Worm (Caenorhabditis elegans) whole organism, dauer: ENCODE results near the gene srw-53.
"Not testable (repeated sequence)": the region's sequence is repeated elsewhere in the genome, so short reads cannot be mapped to it uniquely, and the experiment has no call there.

Experiments
- unc-62 ChIP-seq: sonication (generic microtip); optimal IDR thresholded peaks from 2 replicates; lab custom pipeline; 2017; ENCODE audit warnings: missing biosample characterization, missing genetic modification reagents, missing genetic modification characterization

The srw-53 gene

DNA sequence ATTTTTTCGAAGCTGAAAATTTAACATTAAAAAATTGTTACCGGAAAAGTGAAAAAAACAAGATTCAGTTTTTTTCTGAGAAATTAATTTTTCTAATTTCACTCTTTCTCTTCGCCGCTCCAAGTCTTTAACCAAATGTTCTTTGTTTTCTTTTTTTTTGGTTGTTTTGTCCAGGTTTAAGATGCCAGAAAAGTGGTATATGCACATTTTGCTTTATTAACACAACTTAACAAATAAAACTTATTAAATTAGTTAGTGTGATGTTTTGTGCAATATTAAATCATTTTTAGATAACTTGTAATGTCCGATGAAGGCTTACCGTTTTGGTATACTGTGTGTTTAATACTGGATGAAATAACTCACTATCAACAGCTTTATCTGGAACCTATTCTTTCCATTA lies at the start of gene srw-53:
srw-53 (plus strand) TSS at position 301 of the 400 bp plus-strand sequence.
- TF ChIP-seq unc-62 (GFP tag; lab: Kevin White, UChicago) = no peak

DNA sequence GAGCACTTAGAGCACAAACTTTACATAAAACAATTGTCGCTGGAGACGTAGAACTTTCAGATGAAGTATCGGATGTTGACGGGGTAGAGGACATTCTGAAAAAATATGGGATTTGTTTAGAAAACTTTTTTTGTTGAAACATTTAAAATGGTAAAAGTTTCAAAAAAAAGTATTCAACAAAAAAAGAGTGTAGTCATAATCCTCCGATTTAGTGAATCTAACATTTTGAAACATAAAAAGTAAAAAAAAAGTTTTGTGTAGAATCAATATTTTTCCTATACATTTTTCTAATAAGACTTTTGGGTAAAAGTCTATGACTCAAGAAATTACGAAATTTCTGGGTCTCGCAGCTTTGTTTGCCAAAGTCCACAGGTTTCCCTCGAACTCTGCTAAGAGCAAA lies 46.6 kb upstream of the srw-53 start, which contains the start of gene nhr-213:
nhr-213 (minus strand) TSS at position 101 of the 400 bp plus-strand sequence.
- TF ChIP-seq unc-62 (GFP tag; lab: Kevin White, UChicago) = no peak

ce11 chrV:15897696-15898095 lies 45.5 kb upstream of the srw-53 start, which contains the start of gene str-60:
str-60 (plus strand) TSS chrV:15897996.
- TF ChIP-seq unc-62 (GFP tag; lab: Kevin White, UChicago) = no peak

- TF ChIP-seq unc-62 (GFP tag; lab: Kevin White, UChicago) = no peak
Measured at ce11 chrV:15899696-15900095, 43.5 kb upstream of the srw-53 start, which contains the start of gene T06C12.14. T06C12.14 (plus strand) TSS chrV:15899996.

- no peak for TF ChIP-seq unc-62 (GFP tag; lab: Kevin White, UChicago)
Measured at ce11 chrV:15900564-15900963, 42.7 kb upstream of the srw-53 start.

DNA sequence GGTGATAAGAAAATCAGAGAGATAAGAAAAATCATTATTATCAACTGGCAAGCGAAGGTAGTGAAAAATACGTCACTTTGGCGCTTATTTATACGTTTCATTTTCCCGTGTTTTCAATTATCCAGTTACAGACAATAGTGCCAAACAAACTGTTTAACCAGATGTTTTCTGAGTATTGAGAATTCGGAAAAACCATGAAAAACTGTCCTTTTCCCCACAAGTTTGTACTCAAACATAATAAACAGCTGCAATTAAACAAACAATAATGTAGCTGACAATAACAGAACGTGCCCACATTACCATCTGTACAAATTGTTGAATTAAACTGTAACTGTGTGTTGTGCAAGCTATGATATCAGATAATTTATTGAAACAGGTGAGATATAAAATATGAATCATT lies 37.7 kb upstream of the srw-53 start, which contains the start of the genes F35E8.1 and F35E8.2:
F35E8.1 (minus strand) TSS at position 101 of the 400 bp plus-strand sequence.
F35E8.2 (plus strand) TSS at position 132 of the 400 bp plus-strand sequence.
- TF ChIP-seq unc-62 (GFP tag; lab: Kevin White, UChicago) = not testable (repeated sequence)

- TF ChIP-seq unc-62 (GFP tag; lab: Kevin White, UChicago) = no peak
Measured at ce11 chrV:15911848-15912247, 31.4 kb upstream of the srw-53 start, which contains the start of gene F35E8.6. F35E8.6 (plus strand) TSS chrV:15912148.

- TF ChIP-seq unc-62 (GFP tag; lab: Kevin White, UChicago) = no peak
Measured at ce11 chrV:15912677-15913076, 30.5 kb upstream of the srw-53 start.

- no peak for TF ChIP-seq unc-62 (GFP tag; lab: Kevin White, UChicago)
Measured at ce11 chrV:15913714-15914113, 29.5 kb upstream of the srw-53 start, which contains the start of gene F35E8.7. F35E8.7 (plus strand) TSS chrV:15914014.

- no peak for TF ChIP-seq unc-62 (GFP tag; lab: Kevin White, UChicago)
Measured at ce11 chrV:15914774-15915173, 28.5 kb upstream of the srw-53 start.

- no peak for TF ChIP-seq unc-62 (GFP tag; lab: Kevin White, UChicago)
Measured at ce11 chrV:15915307-15915706, 27.9 kb upstream of the srw-53 start.

DNA sequence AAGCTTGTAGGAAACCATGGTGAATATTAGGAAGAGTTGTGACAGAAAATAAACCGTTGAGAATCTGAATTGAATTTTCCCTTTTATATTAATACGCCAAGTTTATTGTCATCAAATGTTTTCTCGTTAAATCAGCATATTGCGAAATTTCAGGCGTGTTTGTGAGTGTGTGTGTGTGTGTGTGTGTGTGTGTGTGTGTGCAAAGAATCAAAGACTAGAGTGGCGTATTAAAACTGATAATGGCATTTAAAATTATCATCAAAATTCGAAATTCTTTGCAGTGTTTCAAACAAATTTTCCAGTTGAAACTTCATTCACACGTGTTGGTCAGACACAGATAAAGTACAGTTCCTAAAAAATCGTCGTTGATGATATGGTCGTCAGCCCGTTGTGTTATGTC lies 27.3 kb upstream of the srw-53 start, which contains the start of gene gst-38:
gst-38 (minus strand) TSS at position 152 of the 400 bp plus-strand sequence.
- no peak for TF ChIP-seq unc-62 (GFP tag; lab: Kevin White, UChicago)

- TF ChIP-seq unc-62 (GFP tag; lab: Kevin White, UChicago) = no peak
Measured at ce11 chrV:15917458-15917857, 25.8 kb upstream of the srw-53 start, which contains the start of gene F35E8.9. F35E8.9 (minus strand) TSS chrV:15917558.

DNA sequence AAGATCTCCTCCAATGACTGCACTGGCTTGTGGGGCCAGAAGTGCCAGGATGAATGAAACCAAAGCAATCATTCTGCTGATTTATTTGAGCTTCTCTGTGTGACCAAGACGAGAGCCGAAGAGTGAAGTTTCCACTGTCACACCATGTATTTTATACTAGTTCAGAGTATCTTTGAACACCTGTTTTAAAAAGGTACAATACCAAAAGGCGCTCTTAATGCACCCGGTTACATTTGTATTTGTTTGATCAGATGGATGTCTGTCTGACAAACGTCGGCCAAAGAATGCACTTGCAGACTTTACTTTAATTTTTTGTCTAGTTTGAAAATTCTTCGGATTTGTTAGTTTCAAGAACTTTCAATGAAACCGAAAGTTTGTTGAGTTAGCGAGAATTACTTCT lies 23.0 kb upstream of the srw-53 start, which contains the start of gene F35E8.10:
F35E8.10 (minus strand) TSS at position 101 of the 400 bp plus-strand sequence.
- no peak for TF ChIP-seq unc-62 (GFP tag; lab: Kevin White, UChicago)

ce11 chrV:15921102-15921501 lies 22.1 kb upstream of the srw-53 start, which contains the start of gene cdr-1:
cdr-1 (plus strand) TSS chrV:15921309.
- TF ChIP-seq unc-62 (GFP tag; lab: Kevin White, UChicago) = no peak

DNA sequence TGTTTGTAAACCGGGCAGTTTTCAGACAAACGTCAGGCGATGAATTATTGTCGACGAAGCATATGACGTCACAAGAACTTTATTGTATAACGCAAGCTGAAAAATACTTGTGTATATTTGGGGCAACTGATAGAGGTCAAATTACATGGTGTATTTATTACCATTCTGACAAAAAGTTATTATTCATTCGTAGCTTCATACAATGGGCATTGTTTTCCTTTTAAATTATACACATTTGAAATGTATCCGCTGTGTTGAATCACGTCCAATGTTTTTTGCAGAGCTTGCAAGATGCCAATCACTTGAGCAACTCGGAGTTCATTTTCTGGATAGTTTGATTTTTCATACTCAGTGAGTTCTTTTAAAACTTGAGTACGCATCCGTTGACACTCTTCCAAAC lies 20.2 kb upstream of the srw-53 start, which contains the start of gene F35E8.13:
F35E8.13 (plus strand) TSS at position 301 of the 400 bp plus-strand sequence.
- no peak for TF ChIP-seq unc-62 (GFP tag; lab: Kevin White, UChicago)

DNA sequence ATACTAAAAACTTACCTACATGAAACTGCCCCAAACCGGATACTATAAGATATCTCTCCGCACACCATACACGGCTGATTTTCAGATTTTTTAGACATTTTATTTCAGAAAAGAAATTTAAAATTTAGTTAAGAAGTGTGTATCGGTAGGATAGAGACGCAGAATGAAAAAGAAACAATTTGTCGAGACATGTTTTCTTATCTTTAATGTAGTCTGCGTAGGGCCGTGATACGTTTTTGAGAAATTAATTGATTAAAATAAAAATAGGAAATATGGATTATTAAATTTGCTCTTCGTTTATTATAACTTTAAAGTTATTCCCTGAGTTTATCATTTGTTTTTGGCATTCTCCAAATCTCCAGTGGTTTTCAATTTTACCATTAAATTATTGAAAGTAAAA lies 18.9 kb upstream of the srw-53 start, which contains the start of gene nhr-108:
nhr-108 (minus strand) TSS at position 166 of the 400 bp plus-strand sequence.
- no peak for TF ChIP-seq unc-62 (GFP tag; lab: Kevin White, UChicago)
